Worm (Caenorhabditis elegans) whole organism, L4/young adult: ENCODE measurements around the gene srx-46.

ENCODE experiments used
- W03F9.2 ChIP-seq: fragments of 150-350 bp; optimal IDR thresholded peaks from 2 replicates; lab custom pipeline; 2014; ENCODE audit warnings: missing biosample characterization, missing genetic modification characterization
- dao-5 ChIP-seq: sonication (generic microtip); optimal IDR thresholded peaks from 2 replicates; lab custom pipeline; 2016; ENCODE audit warnings: missing genotype, missing genetic modification characterization, moderate library complexity, missing compliant biosample characterization
- him-1 ChIP-seq: sonication (generic microtip); optimal IDR thresholded peaks from 2 replicates; lab custom pipeline; 2016; ENCODE audit warnings: missing genotype, missing genetic modification reagents, missing genetic modification characterization, missing compliant biosample characterization

- no peak for TF ChIP-seq dao-5 (tag; lab: Kevin White, UChicago)
- no peak for TF ChIP-seq W03F9.2
- TF ChIP-seq him-1 (tag; lab: Kevin White, UChicago), result no peak
Observed at ce11 chrV:9381846-9382363, 28.9 kb downstream of the srx-46 start, which contains the start of gene E02C12.12.
